Fruit fly (Drosophila melanogaster) whole organism, adult: ENCODE data around the gene CG3987.

Source experiments
- CG11617 ChIP-seq: fragments of 200-800 bp; sonication (Bioruptor generic); optimal IDR thresholded peaks from 2 replicates; lab custom pipeline; 2017; ENCODE audit warnings: mild to moderate bottlenecking, missing biosample characterization, missing genetic modification reagents, missing genetic modification characterization
- CG12768 ChIP-seq: fragments of 200-800 bp; sonication (Bioruptor generic); optimal IDR thresholded peaks from 2 replicates; lab custom pipeline; 2017; ENCODE audit warnings: missing biosample characterization, missing genetic modification characterization, mild to moderate bottlenecking, moderate library complexity, missing genetic modification reagents
- CG14711 ChIP-seq: fragments of 200-800 bp; sonication (Bioruptor generic); optimal IDR thresholded peaks from 2 replicates; lab custom pipeline; 2018; ENCODE audit warnings: missing biosample characterization, mild to moderate bottlenecking, missing genetic modification characterization, moderate library complexity
- CG1620 ChIP-seq: fragments of 200-800 bp; sonication (Bioruptor generic); optimal IDR thresholded peaks from 2 replicates; lab custom pipeline; 2016; ENCODE audit warnings: missing biosample characterization, missing genetic modification characterization
- CG33017 ChIP-seq: fragments of 200-800 bp; sonication (Bioruptor generic); optimal IDR thresholded peaks from 2 replicates; lab custom pipeline; 2018; ENCODE audit warnings: missing biosample characterization, mild to moderate bottlenecking, missing genetic modification characterization, moderate library complexity
- CG5204 ChIP-seq: fragments of 200-800 bp; sonication (Bioruptor generic); optimal IDR thresholded peaks from 2 replicates; lab custom pipeline; 2016; ENCODE audit warnings: missing biosample characterization, missing genetic modification characterization
- CG7045 ChIP-seq: fragments of 200-800 bp; sonication (Bioruptor generic); optimal IDR thresholded peaks from 2 replicates; lab custom pipeline; 2017; ENCODE audit warnings: missing biosample characterization, mild to moderate bottlenecking, missing genetic modification characterization
- CG7101 ChIP-seq: fragments of 200-800 bp; sonication (Bioruptor generic); optimal IDR thresholded peaks from 2 replicates; lab custom pipeline; 2018; ENCODE audit warnings: missing biosample characterization, mild to moderate bottlenecking, missing genetic modification characterization, moderate library complexity
- Clk ChIP-seq: fragments of 200-800 bp; sonication (Bioruptor generic); optimal IDR thresholded peaks from 2 replicates; lab custom pipeline; 2017; ENCODE audit warnings: missing biosample characterization, missing genetic modification characterization
- Crg-1 ChIP-seq: fragments of 200-800 bp; sonication (Bioruptor generic); optimal IDR thresholded peaks from 2 replicates; lab custom pipeline; 2016; ENCODE audit warnings: missing biosample characterization, missing genetic modification characterization
- Hr96 ChIP-seq: fragments of 200-800 bp; sonication (Bioruptor generic); optimal IDR thresholded peaks from 2 replicates; lab custom pipeline; 2016; ENCODE audit warnings: missing biosample characterization, missing genetic modification characterization
- Mnt ChIP-seq: fragments of 200-800 bp; sonication (Bioruptor generic); optimal IDR thresholded peaks from 2 replicates; lab custom pipeline; 2016; ENCODE audit warnings: missing biosample characterization, mild to moderate bottlenecking, missing genetic modification characterization
- bab1 ChIP-seq: fragments of 200-800 bp; sonication (Bioruptor generic); optimal IDR thresholded peaks from 3 replicates; lab custom pipeline; 2019; ENCODE audit warnings: missing biosample characterization, mild to moderate bottlenecking, missing genetic modification characterization, moderate library complexity
- cic ChIP-seq: fragments of 200-800 bp; sonication (Bioruptor generic); optimal IDR thresholded peaks from 2 replicates; lab custom pipeline; 2017; ENCODE audit warnings: missing biosample characterization, mild to moderate bottlenecking, missing genetic modification characterization, moderate library complexity
- cnc ChIP-seq, 2 experiments: fragments of >200 bp; optimal IDR thresholded peaks; 2 replicates each; lab custom pipeline; 2017
- kay ChIP-seq: fragments of 200-800 bp; sonication (Bioruptor generic); peaks from one replicate; lab custom pipeline; 2016; ENCODE audit warnings: missing biosample characterization, missing genetic modification characterization, borderline replicate concordance
- ovo ChIP-seq: fragments of 200-800 bp; sonication (Bioruptor generic); optimal IDR thresholded peaks from 2 replicates; lab custom pipeline; 2016; ENCODE audit warnings: missing biosample characterization, missing genetic modification characterization
- pad ChIP-seq: fragments of 200-800 bp; sonication (Bioruptor generic); optimal IDR thresholded peaks from 3 replicates; lab custom pipeline; 2017; ENCODE audit warnings: missing biosample characterization, missing genetic modification characterization, mild to moderate bottlenecking, moderate library complexity, missing genetic modification reagents
- tj ChIP-seq: fragments of 200-800 bp; sonication (Bioruptor generic); optimal IDR thresholded peaks from 3 replicates; lab custom pipeline; 2017; ENCODE audit warnings: missing biosample characterization, mild to moderate bottlenecking, missing genetic modification characterization, moderate library complexity
- toe ChIP-seq: fragments of 200-800 bp; sonication (Bioruptor generic); optimal IDR thresholded peaks from 2 replicates; lab custom pipeline; 2016; ENCODE audit warnings: missing biosample characterization, missing genetic modification characterization

CG3987 gene

dm6 chr3R:15147872-15148444, 8.2 kb downstream of the CG3987 start:
- TF ChIP-seq kay (GFP tag; lab: Kevin White, UChicago): peak; percentile 30
- TF ChIP-seq Mnt (GFP tag; lab: Kevin White, UChicago): no peak

dm6 chr3R:15148562-15148961, 8.8 kb downstream of the CG3987 start:
- TF ChIP-seq CG14711: no peak
- no peak for TF ChIP-seq CG33017 (tag; lab: Kevin White, UChicago)
- no peak for TF ChIP-seq CG5204 (GFP tag; lab: Kevin White, UChicago)
- no peak for TF ChIP-seq Crg-1 (GFP tag; lab: Kevin White, UChicago)
- TF ChIP-seq Mnt (GFP tag; lab: Kevin White, UChicago): no peak
- no peak for TF ChIP-seq CG12768 (GFP tag; lab: Kevin White, UChicago)
- TF ChIP-seq pad: no peak
- no peak for TF ChIP-seq cic
- no peak for TF ChIP-seq Hr96 (GFP tag; lab: Kevin White, UChicago)
- no peak for TF ChIP-seq CG11617
- no peak for TF ChIP-seq Clk (GFP tag; lab: Kevin White, UChicago)
- TF ChIP-seq ovo (GFP tag; lab: Kevin White, UChicago): no peak
- TF ChIP-seq kay (GFP tag; lab: Kevin White, UChicago): no peak
- TF ChIP-seq CG7101 (tag; lab: Kevin White, UChicago): no peak
- no peak for TF ChIP-seq CG7045 (GFP tag; lab: Kevin White, UChicago)

dm6 chr3R:15149772-15150512, 10.2 kb downstream of the CG3987 start, which contains the start of gene Gyc88E:
TSS of gene Gyc88E (plus strand) at chr3R:15150375.
- TF ChIP-seq Mnt (GFP tag; lab: Kevin White, UChicago) (no peak), kay (GFP tag; lab: Kevin White, UChicago) (no peak), CG14711 (no peak), toe (GFP tag; lab: Kevin White, UChicago) (no peak), CG1620 (GFP tag; lab: Kevin White, UChicago) (no peak), Hr96 (GFP tag; lab: Kevin White, UChicago) (no peak), CG5204 (GFP tag; lab: Kevin White, UChicago) (no peak), Crg-1 (GFP tag; lab: Kevin White, UChicago) (no peak), ovo (GFP tag; lab: Kevin White, UChicago) (no peak), CG7101 (tag; lab: Kevin White, UChicago) (no peak), tj (GFP tag; lab: Kevin White, UChicago) (no peak), cnc (optimal IDR thresholded peaks at IDR 0.05; lab: Kevin White, UChicago) (no peak), pad (no peak), bab1 (GFP tag; lab: Kevin White, UChicago) (no peak), cic (no peak), CG12768 (GFP tag; lab: Kevin White, UChicago) (no peak), CG33017 (tag; lab: Kevin White, UChicago) (no peak), CG11617 (no peak)

- TF ChIP-seq kay (GFP tag; lab: Kevin White, UChicago): peak; percentile 81
- TF ChIP-seq CG14711: no peak
Observed at dm6 chr3R:15177230-15177629, 37.5 kb downstream of the CG3987 start.

dm6 chr3R:15181467-15181866, 41.7 kb downstream of the CG3987 start, which contains the start of gene Mf:
TSS of gene Mf (minus strand) at chr3R:15181510.
- no peak for TF ChIP-seq cic
- peak; percentile 91 for TF ChIP-seq kay (GFP tag; lab: Kevin White, UChicago)
- peak; percentile 3 for TF ChIP-seq CG7101 (tag; lab: Kevin White, UChicago)
- no peak for TF ChIP-seq CG11617
- no peak for TF ChIP-seq Hr96 (GFP tag; lab: Kevin White, UChicago)
- no peak for TF ChIP-seq Mnt (GFP tag; lab: Kevin White, UChicago)
- no peak for TF ChIP-seq cnc (optimal IDR thresholded peaks at IDR 0.05; lab: Kevin White, UChicago)
- no peak for TF ChIP-seq CG33017 (tag; lab: Kevin White, UChicago)
- TF ChIP-seq CG14711: no peak
- no peak for TF ChIP-seq bab1 (GFP tag; lab: Kevin White, UChicago)
- no peak for TF ChIP-seq CG7045 (GFP tag; lab: Kevin White, UChicago)
- no peak for TF ChIP-seq toe (GFP tag; lab: Kevin White, UChicago)
